Worm (Caenorhabditis elegans): ENCODE results near the gene dpy-30.

The dpy-30 gene

DNA sequence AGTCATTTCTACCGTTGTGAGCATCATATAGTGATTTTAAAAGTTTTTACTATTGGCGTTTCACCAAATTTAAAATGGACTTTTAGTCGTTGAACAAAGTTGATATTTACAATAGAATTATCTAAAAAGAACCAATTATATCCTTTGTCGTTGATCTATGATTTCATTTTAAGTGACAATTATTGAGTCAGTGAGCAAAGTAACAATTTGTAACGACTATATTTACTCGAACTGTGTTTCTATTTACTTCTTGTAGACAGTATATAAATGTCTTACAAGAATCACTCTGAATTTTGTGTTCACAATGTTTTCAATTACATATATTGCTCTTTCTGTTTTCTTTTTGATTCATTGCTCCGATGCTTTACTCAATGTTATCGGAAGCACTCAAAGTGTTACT is 49.8 kb downstream of the dpy-30 start, which contains the start of gene ttr-22:
ttr-22 (plus strand) TSS at position 301 of the 400 bp plus-strand sequence.
- TF ChIP-seq hlh-30 (tag; optimal IDR thresholded peaks at IDR 0.05; ENCODE audit: insufficient read depth) (no peak), pat-9 (tag; optimal IDR thresholded peaks at IDR 0.05) (no peak), ets-4 (tag; optimal IDR thresholded peaks at IDR 0.05) (no peak), fax-1 (tag; optimal IDR thresholded peaks at IDR 0.05) (no peak), C08G9.2 (tag; optimal IDR thresholded peaks at IDR 0.05) (no peak), hlh-15 (tag; optimal IDR thresholded peaks at IDR 0.05) (no peak), tbx-2 (tag; optimal IDR thresholded peaks at IDR 0.05) (no peak), hlh-13 (GFP tag; optimal IDR thresholded peaks at IDR 0.05) (no peak), ceh-24 (tag; optimal IDR thresholded peaks at IDR 0.05) (no peak), ztf-16 (tag; optimal IDR thresholded peaks at IDR 0.05) (no peak), npax-4 (tag; optimal IDR thresholded peaks at IDR 0.05) (no peak), elt-2 (tag; optimal IDR thresholded peaks at IDR 0.05) (no peak), fkh-10 (GFP tag; optimal IDR thresholded peaks at IDR 0.05) (no peak), ceh-18 (tag; optimal IDR thresholded peaks at IDR 0.05) (no peak), pha-2 (tag; optimal IDR thresholded peaks at IDR 0.05) (no peak)
